Worm (Caenorhabditis elegans): ENCODE data around the gene C28H8.7.

Gene C28H8.7

ce11 chrIII:5925724-5926123, 38.9 kb upstream of the C28H8.7 start, which contains the start of the genes dnc-2 and bcl-7:
Gene dnc-2, minus strand, starts transcription at chrIII:5925756.
Gene bcl-7, plus strand, starts transcription at chrIII:5926086.
- TF ChIP-seq nhr-129 (tag; optimal IDR thresholded peaks at IDR 0.05) (peak; percentile 36), nhr-237 (tag; optimal IDR thresholded peaks at IDR 0.05) (no peak), nhr-23 (tag; optimal IDR thresholded peaks at IDR 0.05) (no peak), snpc-4 (tag; optimal IDR thresholded peaks at IDR 0.05) (peak; percentile 32), nhr-10 (tag; optimal IDR thresholded peaks at IDR 0.05) (no peak), C34F6.9 (tag; optimal IDR thresholded peaks at IDR 0.05) (peak; percentile 85), gmeb-1 (tag; optimal IDR thresholded peaks at IDR 0.05) (peak; percentile 47), ztf-4 (tag; optimal IDR thresholded peaks at IDR 0.05) (no peak), ztf-11 (tag; optimal IDR thresholded peaks at IDR 0.05) (no peak), elt-3 (tag; optimal IDR thresholded peaks at IDR 0.05) (no peak), aly-2 (tag; optimal IDR thresholded peaks at IDR 0.05) (no peak), unc-55 (GFP tag; optimal IDR thresholded peaks at IDR 0.05) (peak; percentile 84), ZK546.5 (tag; optimal IDR thresholded peaks at IDR 0.05) (no peak), nhr-11 (tag; optimal IDR thresholded peaks at IDR 0.05) (no peak), elt-1 (tag; optimal IDR thresholded peaks at IDR 0.05) (no peak), sma-9 (GFP tag; optimal IDR thresholded peaks at IDR 0.05) (peak; percentile 58), sma-9 (tag; optimal IDR thresholded peaks at IDR 0.05) (no peak), lin-11 (tag; optimal IDR thresholded peaks at IDR 0.05) (peak; percentile 17), ceh-16 (tag; optimal IDR thresholded peaks at IDR 0.05) (no peak), ceh-82 (tag; optimal IDR thresholded peaks at IDR 0.05) (no peak), sem-4 (tag; optimal IDR thresholded peaks at IDR 0.05) (no peak), F13H6.1 (tag; optimal IDR thresholded peaks at IDR 0.05) (peak; percentile 26), fos-1 (tag; optimal IDR thresholded peaks at IDR 0.05) (peak; percentile 27), nhr-25 (tag; optimal IDR thresholded peaks at IDR 0.05) (peak; percentile 60), ztf-1 (GFP tag; conservative IDR thresholded peaks at IDR 0.05) (no peak), mbf-1 (tag; optimal IDR thresholded peaks at IDR 0.05) (no peak), sma-3 (GFP tag; optimal IDR thresholded peaks at IDR 0.05) (peak; percentile 39), lsy-2 (tag; optimal IDR thresholded peaks at IDR 0.05) (peak; percentile 30 to 79), skn-1 (tag; optimal IDR thresholded peaks at IDR 0.05) (no peak), nhr-21 (tag; optimal IDR thresholded peaks at IDR 0.05) (peak; percentile 38), dmd-4 (tag; optimal IDR thresholded peaks at IDR 0.05) (no peak), lin-13 (GFP tag; optimal IDR thresholded peaks at IDR 0.05) (peak; percentile 41), crh-2 (tag; optimal IDR thresholded peaks at IDR 0.05) (peak; percentile 54), peb-1 (tag; optimal IDR thresholded peaks at IDR 0.05) (no peak), nhr-6 (tag; optimal IDR thresholded peaks at IDR 0.05) (no peak)

- TF ChIP-seq R02D3.7 (tag; optimal IDR thresholded peaks at IDR 0.05), result no peak
- peak; percentile 59 for TF ChIP-seq sma-3 (GFP tag; optimal IDR thresholded peaks at IDR 0.05)
- TF ChIP-seq unc-62 (GFP tag; optimal IDR thresholded peaks at IDR 0.05), result no peak
- TF ChIP-seq lsy-2 (tag; optimal IDR thresholded peaks at IDR 0.05), result no peak
- no peak for TF ChIP-seq nhr-11 (tag; optimal IDR thresholded peaks at IDR 0.05)
- no peak for TF ChIP-seq skn-1 (tag; optimal IDR thresholded peaks at IDR 0.05)
- peak; percentile 6 for TF ChIP-seq egl-27 (tag; optimal IDR thresholded peaks at IDR 0.05)
- TF ChIP-seq crh-2 (tag; optimal IDR thresholded peaks at IDR 0.05), result peak; percentile 25
- TF ChIP-seq nhr-25 (tag; optimal IDR thresholded peaks at IDR 0.05), result peak; percentile 83
- TF ChIP-seq ceh-16 (tag; optimal IDR thresholded peaks at IDR 0.05), result no peak
- TF ChIP-seq sma-9 (GFP tag; optimal IDR thresholded peaks at IDR 0.05), result peak; percentile 73
- no peak for TF ChIP-seq sma-9 (tag; optimal IDR thresholded peaks at IDR 0.05)
- TF ChIP-seq ceh-82 (tag; optimal IDR thresholded peaks at IDR 0.05), result no peak
- peak; percentile 49 for TF ChIP-seq nhr-21 (tag; optimal IDR thresholded peaks at IDR 0.05)
- TF ChIP-seq nhr-129 (tag; optimal IDR thresholded peaks at IDR 0.05), result peak; percentile 3
- peak; percentile 25 for TF ChIP-seq gmeb-1 (tag; optimal IDR thresholded peaks at IDR 0.05)
- peak; percentile 33 for TF ChIP-seq blmp-1 (tag; optimal IDR thresholded peaks at IDR 0.05; ENCODE audit: insufficient read depth)
These were observed 35.4 kb upstream of the C28H8.7 start for ce11 chrIII:5922236-5922635.

ce11 chrIII:5921067-5921678, 34.4 kb upstream of the C28H8.7 start:
- TF ChIP-seq nhr-6 (tag; optimal IDR thresholded peaks at IDR 0.05) (no peak), nhr-25 (tag; optimal IDR thresholded peaks at IDR 0.05) (peak; percentile 71), peb-1 (tag; optimal IDR thresholded peaks at IDR 0.05) (no peak), ceh-16 (tag; optimal IDR thresholded peaks at IDR 0.05) (no peak), elt-1 (tag; optimal IDR thresholded peaks at IDR 0.05) (no peak), mdl-1 (tag; optimal IDR thresholded peaks at IDR 0.05) (peak in 1 of 2 experiments; percentile 45), R02D3.7 (tag; optimal IDR thresholded peaks at IDR 0.05) (no peak), ztf-11 (tag; optimal IDR thresholded peaks at IDR 0.05) (no peak), unc-55 (GFP tag; optimal IDR thresholded peaks at IDR 0.05) (no peak), unc-62 (GFP tag; optimal IDR thresholded peaks at IDR 0.05) (no peak), blmp-1 (tag; optimal IDR thresholded peaks at IDR 0.05; ENCODE audit: insufficient read depth) (peak; percentile 66), skn-1 (tag; optimal IDR thresholded peaks at IDR 0.05) (no peak), unc-39 (tag; optimal IDR thresholded peaks at IDR 0.05) (no peak), mbf-1 (tag; optimal IDR thresholded peaks at IDR 0.05) (no peak), sma-3 (GFP tag; optimal IDR thresholded peaks at IDR 0.05) (peak; percentile 72), ztf-4 (tag; optimal IDR thresholded peaks at IDR 0.05) (no peak), ceh-82 (tag; optimal IDR thresholded peaks at IDR 0.05) (no peak), ZK546.5 (tag; optimal IDR thresholded peaks at IDR 0.05) (no peak), dmd-4 (tag; optimal IDR thresholded peaks at IDR 0.05) (no peak), ama-1 (optimal IDR thresholded peaks at IDR 0.05) (no peak), fos-1 (tag; optimal IDR thresholded peaks at IDR 0.05) (peak; percentile 25), ztf-1 (GFP tag; conservative IDR thresholded peaks at IDR 0.05) (no peak), nhr-129 (tag; optimal IDR thresholded peaks at IDR 0.05) (peak; percentile 21), nhr-77 (tag; optimal IDR thresholded peaks at IDR 0.05) (no peak), nhr-12 (tag; optimal IDR thresholded peaks at IDR 0.05) (no peak), C34F6.9 (tag; optimal IDR thresholded peaks at IDR 0.05) (no peak), F13H6.1 (tag; optimal IDR thresholded peaks at IDR 0.05) (no peak), sma-9 (GFP tag; optimal IDR thresholded peaks at IDR 0.05) (peak; percentile 84), sma-9 (tag; optimal IDR thresholded peaks at IDR 0.05) (no peak), gmeb-1 (tag; optimal IDR thresholded peaks at IDR 0.05) (peak; percentile 41), lin-13 (GFP tag; optimal IDR thresholded peaks at IDR 0.05) (no peak), crh-2 (tag; optimal IDR thresholded peaks at IDR 0.05) (peak; percentile 38), nhr-21 (tag; optimal IDR thresholded peaks at IDR 0.05) (peak; percentile 92)

Measured in whole organism, L2 larva.